Worm (Caenorhabditis elegans) whole organism, young adult: ENCODE data around the gene cht-2.
A peak's percentile ranks its signal among the peaks of the same experiment; 100 is the strongest.

Experiments
- B0261.1 ChIP-seq: sonication (generic microtip); optimal IDR thresholded peaks from 2 replicates; lab custom pipeline; 2016; ENCODE audit warnings: mild to moderate bottlenecking, missing genetic modification characterization, moderate library complexity, missing compliant biosample characterization
- B0336.3 ChIP-seq: fragments of 200-800 bp; sonication (Bioruptor generic); IDR thresholded peaks from 2 replicates; pipeline ENCODE4 v1.3.6; 2022; ENCODE audit warnings: missing genetic modification characterization, missing compliant biosample characterization
- F10E7.11 ChIP-seq: sonication (generic microtip); optimal IDR thresholded peaks from 2 replicates; lab custom pipeline; 2017; ENCODE audit warnings: mild to moderate bottlenecking, missing genetic modification characterization, moderate library complexity, missing compliant biosample characterization
- F23B12.7 ChIP-seq: sonication (generic microtip); optimal IDR thresholded peaks from 2 replicates; lab custom pipeline; 2017; ENCODE audit warnings: missing genetic modification characterization, mild to moderate bottlenecking, missing compliant biosample characterization, antibody characterized with exemption, moderate library complexity; ENCODE audit not compliant: insufficient read depth
- F55B11.4 ChIP-seq: sonication (generic microtip); optimal IDR thresholded peaks from 2 replicates; lab custom pipeline; 2016; ENCODE audit warnings: missing compliant biosample characterization, missing genetic modification characterization, borderline replicate concordance; ENCODE audit not compliant: insufficient read depth
- F57A8.1 ChIP-seq: fragments of 200-800 bp; sonication (Bioruptor generic); optimal IDR thresholded peaks from 2 replicates; lab custom pipeline; 2018; ENCODE audit warnings: mild to moderate bottlenecking, missing genetic modification characterization, moderate library complexity, missing compliant biosample characterization
- T07F8.4 ChIP-seq: sonication (generic microtip); optimal IDR thresholded peaks from 2 replicates; lab custom pipeline; 2016; ENCODE audit warnings: mild to moderate bottlenecking, missing genetic modification characterization, moderate library complexity, missing compliant biosample characterization
- ama-1 ChIP-seq, 3 experiments: fragments of 150-350 bp in 1 of 3; sonication (generic microtip) in 2 of 3; optimal IDR thresholded peaks; 2 replicates each; lab custom pipeline; 2014 to 2018; ENCODE audit warnings: missing biosample characterization in 2 of 3, missing genetic modification characterization in 2 of 3, missing genetic modification reagents in 2 of 3
- aptf-2 ChIP-seq: fragments of 200-800 bp; sonication (Bioruptor generic); conservative IDR thresholded peaks from 2 replicates; pipeline ENCODE4 v1.3.6; 2022; ENCODE audit warnings: missing genetic modification reagents, missing genetic modification characterization, missing compliant biosample characterization
- bed-2 ChIP-seq: fragments of 200-800 bp; sonication (Bioruptor generic); IDR thresholded peaks from 2 replicates; pipeline ENCODE4 v1.3.6; 2022; ENCODE audit warnings: missing genetic modification reagents, missing genetic modification characterization, missing compliant biosample characterization
- ccch-3 ChIP-seq: fragments of 200-800 bp; sonication (Bioruptor generic); optimal IDR thresholded peaks from 2 replicates; lab custom pipeline; 2018; ENCODE audit warnings: mild to moderate bottlenecking, missing genetic modification characterization, missing compliant biosample characterization
- chd-7 ChIP-seq: sonication (generic microtip); optimal IDR thresholded peaks from 2 replicates; lab custom pipeline; 2016; ENCODE audit warnings: mild to moderate bottlenecking, missing genetic modification characterization, moderate library complexity, missing compliant biosample characterization
- die-1 ChIP-seq: sonication (generic microtip); optimal IDR thresholded peaks from 2 replicates; lab custom pipeline; 2016; ENCODE audit warnings: missing genotype, mild to moderate bottlenecking, missing genetic modification characterization, missing compliant biosample characterization
- dox-1 ChIP-seq: fragments of 200-800 bp; sonication (Bioruptor generic); IDR thresholded peaks from 2 replicates; pipeline ENCODE4 v1.3.6; 2022; ENCODE audit warnings: missing genetic modification reagents, missing genetic modification characterization, missing compliant biosample characterization
- egrh-3 ChIP-seq: fragments of 200-800 bp; sonication (Bioruptor generic); IDR thresholded peaks from 2 replicates; pipeline ENCODE4 v1.3.6; 2022; ENCODE audit warnings: missing genetic modification reagents, missing genetic modification characterization, missing compliant biosample characterization
- gei-17 ChIP-seq: fragments of 200-800 bp; sonication (Bioruptor generic); optimal IDR thresholded peaks from 2 replicates; lab custom pipeline; 2018; ENCODE audit warnings: mild to moderate bottlenecking, missing genetic modification characterization, missing compliant biosample characterization
- hlh-12 ChIP-seq: sonication (generic microtip); optimal IDR thresholded peaks from 2 replicates; lab custom pipeline; 2016; ENCODE audit warnings: missing genetic modification characterization, missing compliant biosample characterization
- hlh-26 ChIP-seq: fragments of 200-800 bp; sonication (Bioruptor generic); conservative IDR thresholded peaks from 2 replicates; pipeline ENCODE4 v1.3.6; 2022; ENCODE audit warnings: missing genetic modification reagents, missing genetic modification characterization, missing compliant biosample characterization
- hsf-1 ChIP-seq: fragments of 200-800 bp; sonication (Bioruptor generic); IDR thresholded peaks from 2 replicates; pipeline ENCODE4 v1.3.6; 2022; ENCODE audit warnings: missing genetic modification reagents, missing genetic modification characterization, missing compliant biosample characterization
- let-526 ChIP-seq: fragments of 200-800 bp; sonication (Bioruptor generic); IDR thresholded peaks from 2 replicates; pipeline ENCODE4 v1.3.6; 2022; ENCODE audit warnings: missing genetic modification reagents, missing genetic modification characterization, missing compliant biosample characterization
- lin-35 ChIP-seq, 3 experiments: fragments of 150-350 bp in 2 of 3; sonication (generic microtip) in 1 of 3; optimal IDR thresholded peaks; 2 replicates each; lab custom pipeline; 2014 to 2018; ENCODE audit warnings: missing biosample characterization in 3 of 3, missing genetic modification characterization in 3 of 3, missing genetic modification reagents in 3 of 3
- mel-28 ChIP-seq: sonication (generic microtip); optimal IDR thresholded peaks from 2 replicates; lab custom pipeline; 2016; ENCODE audit warnings: borderline replicate concordance, mild to moderate bottlenecking, missing genetic modification characterization, missing compliant biosample characterization
- mes-4 ChIP-seq: sonication (generic microtip); optimal IDR thresholded peaks from 2 replicates; lab custom pipeline; 2016; ENCODE audit warnings: missing genotype, missing genetic modification characterization, missing compliant biosample characterization
- mxl-1 ChIP-seq: sonication (generic microtip); optimal IDR thresholded peaks from 2 replicates; lab custom pipeline; 2016; ENCODE audit warnings: missing genetic modification characterization, missing compliant biosample characterization
- nfya-2 ChIP-seq: fragments of 200-800 bp; sonication (Bioruptor generic); IDR thresholded peaks from 2 replicates; pipeline ENCODE4 v1.3.6; 2022; ENCODE audit warnings: missing genetic modification reagents, missing genetic modification characterization, missing compliant biosample characterization
- nfyb-1 ChIP-seq: fragments of 200-800 bp; sonication (Bioruptor generic); IDR thresholded peaks from 2 replicates; pipeline ENCODE4 v1.3.6; 2022; ENCODE audit warnings: missing genetic modification reagents, missing genetic modification characterization, missing compliant biosample characterization
- nhr-179 ChIP-seq: sonication (generic microtip); optimal IDR thresholded peaks from 2 replicates; lab custom pipeline; 2016; ENCODE audit warnings: mild to moderate bottlenecking, missing genetic modification characterization, missing compliant biosample characterization
- pha-4 ChIP-seq: fragments of 150-350 bp; sonication (generic microtip); optimal IDR thresholded peaks from 2 replicates; lab custom pipeline; 2014; ENCODE audit warnings: missing biosample characterization, missing genetic modification reagents, missing genetic modification characterization
- repo-1 ChIP-seq: sonication (generic microtip); optimal IDR thresholded peaks from 2 replicates; lab custom pipeline; 2017; ENCODE audit warnings: mild to moderate bottlenecking, missing genetic modification characterization, missing compliant biosample characterization
- rpc-1 ChIP-seq, 2 experiments: fragments of 150-350 bp in 1 of 2; sonication (generic microtip) in 1 of 2; optimal IDR thresholded peaks; 2 replicates each; lab custom pipeline; 2014 to 2018; ENCODE audit warnings: missing biosample characterization in 1 of 2, missing genetic modification characterization in 1 of 2, missing genetic modification reagents in 1 of 2, missing genotype in 1 of 2
- snpc-1.3 ChIP-seq: sonication (generic microtip); optimal IDR thresholded peaks from 2 replicates; lab custom pipeline; 2017; ENCODE audit warnings: missing genetic modification characterization, mild to moderate bottlenecking, missing compliant biosample characterization, antibody characterized with exemption, moderate library complexity, missing genotype, missing genetic modification reagents; ENCODE audit not compliant: insufficient read depth
- snpc-3.4 ChIP-seq: sonication (generic microtip); optimal IDR thresholded peaks from 2 replicates; lab custom pipeline; 2017; ENCODE audit warnings: missing genetic modification characterization, mild to moderate bottlenecking, missing compliant biosample characterization, antibody characterized with exemption, moderate library complexity, missing genotype, missing genetic modification reagents
- sptf-2 ChIP-seq: fragments of 200-800 bp; sonication (Bioruptor generic); optimal IDR thresholded peaks from 2 replicates; lab custom pipeline; 2018; ENCODE audit warnings: mild to moderate bottlenecking, missing genetic modification characterization, missing compliant biosample characterization
- tbx-9 ChIP-seq: sonication (generic microtip); optimal IDR thresholded peaks from 2 replicates; lab custom pipeline; 2016; ENCODE audit warnings: borderline replicate concordance, missing genetic modification characterization, inconsistent platforms, missing compliant biosample characterization
- tlf-1 ChIP-seq: fragments of 200-800 bp; sonication (Bioruptor generic); optimal IDR thresholded peaks from 2 replicates; lab custom pipeline; 2018; ENCODE audit warnings: mild to moderate bottlenecking, missing genetic modification characterization, missing compliant biosample characterization
- unc-130 ChIP-seq: sonication (generic microtip); optimal IDR thresholded peaks from 2 replicates; lab custom pipeline; 2016; ENCODE audit warnings: missing genetic modification reagents, missing genetic modification characterization, missing compliant biosample characterization
- unc-62 ChIP-seq: fragments of 150-350 bp; optimal IDR thresholded peaks from 2 replicates; lab custom pipeline; 2014; ENCODE audit warnings: missing biosample characterization, missing genetic modification reagents, missing genetic modification characterization
- xnd-1 ChIP-seq: sonication (generic microtip); optimal IDR thresholded peaks from 2 replicates; lab custom pipeline; 2016; ENCODE audit warnings: missing genotype, missing genetic modification reagents, missing genetic modification characterization, missing compliant biosample characterization
- zfh-2 ChIP-seq: fragments of 200-800 bp; sonication (Bioruptor generic); conservative IDR thresholded peaks from 2 replicates; pipeline ENCODE4 v1.3.6; 2022; ENCODE audit warnings: missing genetic modification reagents, missing genetic modification characterization, missing compliant biosample characterization
- ztf-18 ChIP-seq: sonication (generic microtip); optimal IDR thresholded peaks from 2 replicates; lab custom pipeline; 2016; ENCODE audit warnings: missing genotype, mild to moderate bottlenecking, missing genetic modification characterization, missing compliant biosample characterization
- ztf-6 ChIP-seq: fragments of 200-800 bp; sonication (Bioruptor generic); IDR thresholded peaks from 2 replicates; pipeline ENCODE4 v1.3.6; 2022; ENCODE audit warnings: missing genetic modification reagents, missing genetic modification characterization, missing compliant biosample characterization

The cht-2 gene

ce11 chrII:8546975-8547374 lies 26.2 kb downstream of the cht-2 start (continued):
- TF ChIP-seq hsf-1 (GFP tag; lab: Robert Waterston, UW) (peak; percentile 67; the same call in 1 of the 2 replicates), rpc-1 (optimal IDR thresholded peaks at IDR 0.05; lab: Kevin White, UChicago) (peak; percentile 87), rpc-1 (tag; optimal IDR thresholded peaks at IDR 0.05; lab: Kevin White, UChicago) (peak; percentile 91), snpc-3.4 (tag; lab: Kevin White, UChicago) (peak; percentile 87), tlf-1 (GFP tag; lab: Kevin White, UChicago) (peak; percentile 79), die-1 (tag; lab: Kevin White, UChicago) (peak; percentile 96), hlh-12 (tag; lab: Kevin White, UChicago) (peak; percentile 83), nfyb-1 (peak; percentile 92), ztf-6 (GFP tag; lab: Robert Waterston, UW) (0 out of 2 replicates have a peak, but pooled peaks have one; percentile 50), xnd-1 (tag; lab: Kevin White, UChicago) (no peak), nhr-179 (tag; lab: Kevin White, UChicago) (peak; percentile 77), mxl-1 (peak; percentile 97), F10E7.11 (tag; lab: Kevin White, UChicago) (peak; percentile 71), repo-1 (peak; percentile 85), lin-35 (GFP tag; optimal IDR thresholded peaks at IDR 0.05; lab: Kevin White, UChicago) (no peak), B0261.1 (tag; lab: Kevin White, UChicago) (peak; percentile 90), egrh-3 (peak; percentile 55; the same call in 1 of the 2 replicates), B0336.3 (GFP tag; lab: Robert Waterston, UW) (no peak), mel-28 (tag; lab: Kevin White, UChicago) (peak; percentile 23), let-526 (no peak), nfya-2 (GFP tag; lab: Robert Waterston, UW) (0 out of 2 replicates have a peak, but pooled peaks have one; percentile 35), unc-130 (GFP tag; lab: Kevin White, UChicago) (no peak), chd-7 (tag; lab: Kevin White, UChicago) (no peak), hlh-26 (GFP tag; lab: Robert Waterston, UW) (no peak), dox-1 (no peak), ccch-3 (no peak), aptf-2 (no peak), sptf-2 (peak; percentile 97), zfh-2 (GFP tag; lab: Robert Waterston, UW) (no peak)

ce11 chrII:8551100-8551499 lies 30.4 kb downstream of the cht-2 start:
- TF ChIP-seq F23B12.7 (tag; lab: Kevin White, UChicago) (no peak), mes-4 (tag; lab: Kevin White, UChicago) (no peak), bed-2 (GFP tag; lab: Robert Waterston, UW) (no peak), T07F8.4 (tag; lab: Kevin White, UChicago) (no peak), lin-35 (GFP tag; optimal IDR thresholded peaks at IDR 0.05; lab: Kevin White, UChicago) (no peak), ama-1 (optimal IDR thresholded peaks at IDR 0.05; lab: Kevin White, UChicago) (no peak), ama-1 (GFP tag; optimal IDR thresholded peaks at IDR 0.05; lab: Kevin White, UChicago) (no peak), pha-4 (no peak), F55B11.4 (tag; lab: Kevin White, UChicago) (no peak)

- TF ChIP-seq ztf-18 (tag; lab: Kevin White, UChicago) (no peak), snpc-1.3 (tag; lab: Kevin White, UChicago) (no peak), xnd-1 (tag; lab: Kevin White, UChicago) (no peak), gei-17 (GFP tag; lab: Kevin White, UChicago) (no peak), nfyb-1 (no peak), tbx-9 (tag; lab: Kevin White, UChicago) (no peak), F57A8.1 (GFP tag; lab: Kevin White, UChicago) (no peak), ccch-3 (no peak), nhr-179 (tag; lab: Kevin White, UChicago) (no peak), die-1 (tag; lab: Kevin White, UChicago) (no peak), unc-62 (GFP tag; lab: Kevin White, UChicago) (no peak)
Measured at ce11 chrII:8554568-8554967, 33.8 kb downstream of the cht-2 start.
